Worm (Caenorhabditis elegans): Measurements from ENCODE around the gene klp-3.

- no peak for TF ChIP-seq nhr-11 (tag; optimal IDR thresholded peaks at IDR 0.05)
- TF ChIP-seq elt-3 (tag; optimal IDR thresholded peaks at IDR 0.05), result no peak
- TF ChIP-seq C04F5.9 (tag; optimal IDR thresholded peaks at IDR 0.05), result no peak
- no peak for TF ChIP-seq snpc-4 (tag; optimal IDR thresholded peaks at IDR 0.05)
- no peak for TF ChIP-seq nhr-237 (tag; optimal IDR thresholded peaks at IDR 0.05)
- no peak for TF ChIP-seq aly-2 (tag; optimal IDR thresholded peaks at IDR 0.05)
- no peak for TF ChIP-seq ama-1 (optimal IDR thresholded peaks at IDR 0.05)
- TF ChIP-seq nhr-76 (tag; optimal IDR thresholded peaks at IDR 0.05), result no peak
- TF ChIP-seq fos-1 (tag; optimal IDR thresholded peaks at IDR 0.05), result no peak
Observed at ce11 chrII:7839703-7840102, 2.5 kb upstream of the klp-3 start.
